Fruit fly (Drosophila melanogaster): Measurements from ENCODE around the gene Tango2.
A peak's percentile ranks its signal among the peaks of the same experiment; 100 is the strongest.

Tango2 gene

DNA sequence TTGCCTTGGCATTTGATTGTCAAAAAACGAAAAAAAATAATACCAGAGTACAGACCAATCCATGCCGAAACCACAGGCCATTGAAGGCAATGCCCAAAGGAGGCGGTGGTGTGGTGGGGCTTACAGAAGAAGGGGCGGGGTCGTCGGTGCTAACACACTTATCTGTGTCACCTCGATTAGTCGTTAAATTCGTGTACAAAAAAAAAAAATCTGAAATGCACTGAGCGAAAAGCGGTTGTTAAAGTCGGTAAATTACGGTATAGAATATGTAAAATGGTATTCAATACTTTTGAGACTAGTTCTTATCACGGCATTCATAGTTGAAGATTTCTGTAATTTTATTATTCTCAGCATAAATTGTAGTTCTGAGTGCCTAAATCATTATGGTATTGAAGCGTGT lies 27.2 kb downstream of the Tango2 start:
- TF ChIP-seq lola (GFP tag; optimal IDR thresholded peaks at IDR 0.05) (no peak), Dfd (GFP tag; optimal IDR thresholded peaks at IDR 0.05) (no peak), Hr83 (GFP tag; optimal IDR thresholded peaks at IDR 0.05; ENCODE audit: poor library complexity, severe bottlenecking) (no peak), Jra (GFP tag; optimal IDR thresholded peaks at IDR 0.05) (no peak), dmrt93B (GFP tag; optimal IDR thresholded peaks at IDR 0.05) (peak; percentile 19), brk (GFP tag; optimal IDR thresholded peaks at IDR 0.05) (peak; percentile 16), ey (GFP tag; optimal IDR thresholded peaks at IDR 0.05) (peak; percentile 55), Abd-B (GFP tag; optimal IDR thresholded peaks at IDR 0.05) (no peak), Hnf4 (GFP tag; optimal IDR thresholded peaks at IDR 0.05) (peak; percentile 23), sage (GFP tag; optimal IDR thresholded peaks at IDR 0.05) (no peak), fru (GFP tag; optimal IDR thresholded peaks at IDR 0.05) (peak; percentile 66), psq (GFP tag; optimal IDR thresholded peaks at IDR 0.05) (peak; percentile 16), Sp1 (GFP tag; optimal IDR thresholded peaks at IDR 0.05) (peak; percentile 25), HLH106 (tag; optimal IDR thresholded peaks at IDR 0.05) (peak; percentile 27), usp (GFP tag; optimal IDR thresholded peaks at IDR 0.05) (no peak), N (GFP tag; optimal IDR thresholded peaks at IDR 0.05) (no peak), tai (GFP tag; optimal IDR thresholded peaks at IDR 0.05) (no peak), Vsx2 (GFP tag; optimal IDR thresholded peaks at IDR 0.05; ENCODE audit: partially characterized antibody) (no peak), pan (optimal IDR thresholded peaks at IDR 0.05) (no peak), Dif (GFP tag; optimal IDR thresholded peaks at IDR 0.05; ENCODE audit: partially characterized antibody) (no peak), CG9705 (GFP tag; optimal IDR thresholded peaks at IDR 0.05) (no peak), Rel (GFP tag; optimal IDR thresholded peaks at IDR 0.05) (no peak), Rel (tag; optimal IDR thresholded peaks at IDR 0.05) (no peak), foxo (GFP tag; optimal IDR thresholded peaks at IDR 0.05) (peak in 1 of 2 experiments; percentile 76), woc (GFP tag; optimal IDR thresholded peaks at IDR 0.05) (peak; percentile 17), br (GFP tag; optimal IDR thresholded peaks at IDR 0.05) (peak; percentile 38), Myc (optimal IDR thresholded peaks at IDR 0.05) (no peak), CrebA (GFP tag; optimal IDR thresholded peaks at IDR 0.05; ENCODE audit: borderline replicate concordance) (no peak), h (GFP tag; optimal IDR thresholded peaks at IDR 0.05) (peak; percentile 70), dsf (GFP tag; optimal IDR thresholded peaks at IDR 0.05; ENCODE audit: borderline replicate concordance) (no peak), sv (GFP tag; optimal IDR thresholded peaks at IDR 0.05) (no peak), GATAd (GFP tag; optimal IDR thresholded peaks at IDR 0.05) (no peak), OdsH (GFP tag; optimal IDR thresholded peaks at IDR 0.05) (peak; percentile 60), CG32264 (GFP tag; optimal IDR thresholded peaks at IDR 0.05) (no peak), rgr (GFP tag; optimal IDR thresholded peaks at IDR 0.05) (peak; percentile 62), Mio (GFP tag; optimal IDR thresholded peaks at IDR 0.05) (no peak), Hr78 (GFP tag; optimal IDR thresholded peaks at IDR 0.05) (no peak)

- TF ChIP-seq Hnf4 (GFP tag; optimal IDR thresholded peaks at IDR 0.05), result peak; percentile 58
- TF ChIP-seq sage (GFP tag; optimal IDR thresholded peaks at IDR 0.05), result no peak
- no peak for TF ChIP-seq Dfd (GFP tag; optimal IDR thresholded peaks at IDR 0.05)
- TF ChIP-seq CrebA (GFP tag; optimal IDR thresholded peaks at IDR 0.05; ENCODE audit: borderline replicate concordance), result peak; percentile 19
- TF ChIP-seq Hr83 (GFP tag; optimal IDR thresholded peaks at IDR 0.05; ENCODE audit: poor library complexity, severe bottlenecking), result no peak
- no peak for TF ChIP-seq Rel (GFP tag; optimal IDR thresholded peaks at IDR 0.05)
- no peak for TF ChIP-seq Rel (tag; optimal IDR thresholded peaks at IDR 0.05)
- TF ChIP-seq Mio (GFP tag; optimal IDR thresholded peaks at IDR 0.05), result no peak
- peak; percentile 40 for TF ChIP-seq psq (GFP tag; optimal IDR thresholded peaks at IDR 0.05)
- no peak for TF ChIP-seq lola (GFP tag; optimal IDR thresholded peaks at IDR 0.05)
- TF ChIP-seq h (GFP tag; optimal IDR thresholded peaks at IDR 0.05), result no peak
These were observed 28.1 kb downstream of the Tango2 start for dm6 chrX:13644696-13645393.

dm6 chrX:13646175-13646574 lies 29.4 kb downstream of the Tango2 start:
- no peak for TF ChIP-seq tai (GFP tag; optimal IDR thresholded peaks at IDR 0.05)
- TF ChIP-seq usp (GFP tag; optimal IDR thresholded peaks at IDR 0.05), result no peak
- no peak for TF ChIP-seq Sp1 (GFP tag; optimal IDR thresholded peaks at IDR 0.05)
- TF ChIP-seq sv (GFP tag; optimal IDR thresholded peaks at IDR 0.05), result no peak
- no peak for TF ChIP-seq OdsH (GFP tag; optimal IDR thresholded peaks at IDR 0.05)
- no peak for TF ChIP-seq dsf (GFP tag; optimal IDR thresholded peaks at IDR 0.05; ENCODE audit: borderline replicate concordance)
- no peak for TF ChIP-seq jim (GFP tag; optimal IDR thresholded peaks at IDR 0.05)
- no peak for TF ChIP-seq Mio (GFP tag; optimal IDR thresholded peaks at IDR 0.05)
- TF ChIP-seq fru (GFP tag; optimal IDR thresholded peaks at IDR 0.05), result no peak
- TF ChIP-seq Jra (GFP tag; optimal IDR thresholded peaks at IDR 0.05), result no peak
- TF ChIP-seq psq (GFP tag; optimal IDR thresholded peaks at IDR 0.05), result no peak
